Fruit fly (Drosophila melanogaster): ENCODE data around the gene Obp93a.
A peak's percentile ranks its signal among the peaks of the same experiment; 100 is the strongest.

Gene Obp93a

dm6 chr3R:21126673-21127284 lies 2.7 kb downstream of the Obp93a start:
- no peak for TF ChIP-seq dl (GFP tag; optimal IDR thresholded peaks at IDR 0.05; ENCODE audit: insufficient read depth in 1 of 2, partially characterized antibody in 2 of 2)
- no peak for TF ChIP-seq Vsx2 (GFP tag; optimal IDR thresholded peaks at IDR 0.05; ENCODE audit: partially characterized antibody)
- no peak for TF ChIP-seq rgr (GFP tag; optimal IDR thresholded peaks at IDR 0.05)
- TF ChIP-seq usp (GFP tag; optimal IDR thresholded peaks at IDR 0.05): no peak
- peak; percentile 84 for TF ChIP-seq N (GFP tag; optimal IDR thresholded peaks at IDR 0.05)
- TF ChIP-seq br (GFP tag; optimal IDR thresholded peaks at IDR 0.05): no peak

dm6 chr3R:21124225-21124624 lies 5.3 kb downstream of the Obp93a start:
- no peak for TF ChIP-seq rgr (GFP tag; optimal IDR thresholded peaks at IDR 0.05)
- peak; percentile 16 for TF ChIP-seq Dif (GFP tag; optimal IDR thresholded peaks at IDR 0.05; ENCODE audit: partially characterized antibody)
- TF ChIP-seq Rel (GFP tag; optimal IDR thresholded peaks at IDR 0.05): no peak
- TF ChIP-seq Rel (tag; optimal IDR thresholded peaks at IDR 0.05): peak; percentile 14

dm6 chr3R:21118784-21119183 lies 10.7 kb downstream of the Obp93a start, which contains the start of gene Bdbt:
Gene Bdbt (minus strand): TSS chr3R:21118856.
- TF ChIP-seq Hr78 (GFP tag; optimal IDR thresholded peaks at IDR 0.05): peak; percentile 51
- no peak for TF ChIP-seq brk (GFP tag; optimal IDR thresholded peaks at IDR 0.05)
- TF ChIP-seq CG9705 (GFP tag; optimal IDR thresholded peaks at IDR 0.05): no peak
- no peak for TF ChIP-seq Dfd (GFP tag; optimal IDR thresholded peaks at IDR 0.05)
- TF ChIP-seq psq (GFP tag; optimal IDR thresholded peaks at IDR 0.05): peak; percentile 5
- TF ChIP-seq HLH106 (tag; optimal IDR thresholded peaks at IDR 0.05): no peak
- TF ChIP-seq Dif (GFP tag; optimal IDR thresholded peaks at IDR 0.05; ENCODE audit: partially characterized antibody): no peak
- peak; percentile 46 for TF ChIP-seq h (GFP tag; optimal IDR thresholded peaks at IDR 0.05)
- TF ChIP-seq N (GFP tag; optimal IDR thresholded peaks at IDR 0.05): peak; percentile 94
- no peak for TF ChIP-seq Sp1 (GFP tag; optimal IDR thresholded peaks at IDR 0.05)
- no peak for TF ChIP-seq tai (GFP tag; optimal IDR thresholded peaks at IDR 0.05)
- no peak for TF ChIP-seq dl (GFP tag; optimal IDR thresholded peaks at IDR 0.05; ENCODE audit: insufficient read depth in 1 of 2, partially characterized antibody in 2 of 2)
- peak; percentile 37 for TF ChIP-seq ey (GFP tag; optimal IDR thresholded peaks at IDR 0.05)
- no peak for TF ChIP-seq dmrt93B (GFP tag; optimal IDR thresholded peaks at IDR 0.05)
- no peak for TF ChIP-seq usp (GFP tag; optimal IDR thresholded peaks at IDR 0.05)
- TF ChIP-seq CrebA (GFP tag; optimal IDR thresholded peaks at IDR 0.05; ENCODE audit: borderline replicate concordance): no peak
- TF ChIP-seq GATAd (GFP tag; optimal IDR thresholded peaks at IDR 0.05): no peak
- TF ChIP-seq Hr83 (GFP tag; optimal IDR thresholded peaks at IDR 0.05; ENCODE audit: poor library complexity, severe bottlenecking): peak; percentile 20
- TF ChIP-seq woc (GFP tag; optimal IDR thresholded peaks at IDR 0.05): peak; percentile 52
- peak in 1 of 2 experiments; percentile 43 for TF ChIP-seq foxo (GFP tag; optimal IDR thresholded peaks at IDR 0.05)
- peak; percentile 23 for TF ChIP-seq OdsH (GFP tag; optimal IDR thresholded peaks at IDR 0.05)
- TF ChIP-seq sv (GFP tag; optimal IDR thresholded peaks at IDR 0.05): peak; percentile 32

- TF ChIP-seq HLH106 (tag; optimal IDR thresholded peaks at IDR 0.05) (no peak), Mio (GFP tag; optimal IDR thresholded peaks at IDR 0.05) (no peak), Hr78 (GFP tag; optimal IDR thresholded peaks at IDR 0.05) (no peak), sage (GFP tag; optimal IDR thresholded peaks at IDR 0.05) (peak; percentile 37), pan (optimal IDR thresholded peaks at IDR 0.05) (no peak), dmrt93B (GFP tag; optimal IDR thresholded peaks at IDR 0.05) (no peak), rgr (GFP tag; optimal IDR thresholded peaks at IDR 0.05) (no peak), usp (GFP tag; optimal IDR thresholded peaks at IDR 0.05) (no peak), N (GFP tag; optimal IDR thresholded peaks at IDR 0.05) (no peak), br (GFP tag; optimal IDR thresholded peaks at IDR 0.05) (no peak), tai (GFP tag; optimal IDR thresholded peaks at IDR 0.05) (no peak), Myc (optimal IDR thresholded peaks at IDR 0.05) (peak; percentile 36), OdsH (GFP tag; optimal IDR thresholded peaks at IDR 0.05) (no peak), Dif (GFP tag; optimal IDR thresholded peaks at IDR 0.05; ENCODE audit: partially characterized antibody) (peak; percentile 20), Rel (GFP tag; optimal IDR thresholded peaks at IDR 0.05) (no peak), Rel (tag; optimal IDR thresholded peaks at IDR 0.05) (no peak), psq (GFP tag; optimal IDR thresholded peaks at IDR 0.05) (no peak), ey (GFP tag; optimal IDR thresholded peaks at IDR 0.05) (no peak), h (GFP tag; optimal IDR thresholded peaks at IDR 0.05) (peak; percentile 10), sv (GFP tag; optimal IDR thresholded peaks at IDR 0.05) (no peak)
Observed at dm6 chr3R:21116057-21116456, 13.5 kb downstream of the Obp93a start, which contains the start of gene ppan. Gene ppan (plus strand): TSS chr3R:21116254.

Data from whole organism, wandering third instar larva.